Worm (Caenorhabditis elegans) whole organism, L2 larva: ENCODE measurements around the gene dhhc-9.

ENCODE experiments used
- C34F6.9 ChIP-seq: fragments of 150-350 bp; optimal IDR thresholded peaks from 2 replicates; lab custom pipeline; 2014; ENCODE audit warnings: missing biosample characterization, missing genetic modification characterization
- F13H6.1 ChIP-seq: sonication (generic microtip); optimal IDR thresholded peaks from 2 replicates; lab custom pipeline; 2016; ENCODE audit warnings: missing genetic modification characterization, missing compliant biosample characterization
- R02D3.7 ChIP-seq: fragments of 150-350 bp; optimal IDR thresholded peaks from 2 replicates; lab custom pipeline; 2014; ENCODE audit warnings: missing biosample characterization, missing genetic modification characterization
- Y55F3AM.14 ChIP-seq: fragments of 200-800 bp; sonication (Bioruptor generic); optimal IDR thresholded peaks from 2 replicates; lab custom pipeline; 2018; ENCODE audit warnings: mild to moderate bottlenecking, missing genetic modification characterization, missing compliant biosample characterization
- ZK546.5 ChIP-seq: sonication (generic microtip); optimal IDR thresholded peaks from 2 replicates; lab custom pipeline; 2017; ENCODE audit warnings: missing biosample characterization, missing genetic modification characterization
- alr-1 ChIP-seq: fragments of 150-350 bp; optimal IDR thresholded peaks from 2 replicates; lab custom pipeline; 2014; ENCODE audit warnings: missing biosample characterization, missing genetic modification characterization
- aly-2 ChIP-seq: fragments of 150-350 bp; optimal IDR thresholded peaks from 2 replicates; lab custom pipeline; 2014; ENCODE audit warnings: missing biosample characterization, missing genetic modification characterization
- ama-1 ChIP-seq: fragments of 150-350 bp; optimal IDR thresholded peaks from 2 replicates; lab custom pipeline; 2018; ENCODE audit warnings: inconsistent platforms
- blmp-1 ChIP-seq: sonication (generic microtip); optimal IDR thresholded peaks from 2 replicates; lab custom pipeline; 2017; ENCODE audit warnings: missing genetic modification characterization, mild to moderate bottlenecking, missing compliant biosample characterization, antibody characterized with exemption, moderate library complexity; ENCODE audit not compliant: insufficient read depth
- ceh-16 ChIP-seq: fragments of 150-350 bp; optimal IDR thresholded peaks from 2 replicates; lab custom pipeline; 2014; ENCODE audit warnings: missing biosample characterization, missing genetic modification characterization
- ceh-82 ChIP-seq: fragments of 150-350 bp; optimal IDR thresholded peaks from 2 replicates; lab custom pipeline; 2014; ENCODE audit warnings: missing biosample characterization, missing genetic modification characterization
- crh-2 ChIP-seq: sonication (generic microtip); optimal IDR thresholded peaks from 2 replicates; lab custom pipeline; 2017; ENCODE audit warnings: missing biosample characterization, missing genetic modification characterization
- dmd-4 ChIP-seq: sonication (generic microtip); optimal IDR thresholded peaks from 2 replicates; lab custom pipeline; 2017; ENCODE audit warnings: missing biosample characterization, missing genetic modification characterization
- egl-27 ChIP-seq: sonication (generic microtip); optimal IDR thresholded peaks from 3 replicates; lab custom pipeline; 2017; ENCODE audit warnings: missing biosample characterization, missing genetic modification reagents, missing genetic modification characterization
- elt-1 ChIP-seq: fragments of 150-350 bp; optimal IDR thresholded peaks from 2 replicates; lab custom pipeline; 2014; ENCODE audit warnings: missing biosample characterization, missing genetic modification characterization
- elt-3 ChIP-seq: sonication (generic microtip); optimal IDR thresholded peaks from 2 replicates; lab custom pipeline; 2017; ENCODE audit warnings: missing biosample characterization, missing genetic modification characterization
- fos-1 ChIP-seq: fragments of 150-350 bp; optimal IDR thresholded peaks from 2 replicates; lab custom pipeline; 2014; ENCODE audit warnings: missing biosample characterization, missing genetic modification characterization
- gmeb-1 ChIP-seq: fragments of 150-350 bp; optimal IDR thresholded peaks from 2 replicates; lab custom pipeline; 2014; ENCODE audit warnings: missing biosample characterization, missing genetic modification characterization
- lin-11 ChIP-seq: fragments of 150-350 bp; sonication (generic microtip); optimal IDR thresholded peaks from 2 replicates; lab custom pipeline; 2014; ENCODE audit warnings: missing biosample characterization, missing genetic modification characterization, inconsistent platforms, mixed read lengths
- lin-13 ChIP-seq: fragments of 150-350 bp; optimal IDR thresholded peaks from 2 replicates; lab custom pipeline; 2014; ENCODE audit warnings: missing biosample characterization, missing genetic modification reagents, missing genetic modification characterization
- lin-39 ChIP-seq: fragments of 150-350 bp; optimal IDR thresholded peaks from 2 replicates; lab custom pipeline; 2014; ENCODE audit warnings: missing biosample characterization, missing genetic modification reagents, missing genetic modification characterization
- lsy-2 ChIP-seq, 2 experiments: fragments of 150-350 bp in 1 of 2; sonication (generic microtip) in 1 of 2; optimal IDR thresholded peaks; 2 replicates each; lab custom pipeline; 2014 to 2017; ENCODE audit warnings: missing biosample characterization in 2 of 2, missing genetic modification characterization in 2 of 2
- mab-5 ChIP-seq: fragments of 150-350 bp; optimal IDR thresholded peaks from 2 replicates; lab custom pipeline; 2014; ENCODE audit warnings: missing biosample characterization, missing genetic modification characterization
- mbf-1 ChIP-seq: sonication (generic microtip); optimal IDR thresholded peaks from 2 replicates; lab custom pipeline; 2017; ENCODE audit warnings: missing biosample characterization, missing genetic modification characterization
- mdl-1 ChIP-seq, 2 experiments: fragments of 150-350 bp in 1 of 2; sonication (generic microtip) in 1 of 2; optimal IDR thresholded peaks; 2 replicates each; lab custom pipeline; 2017; ENCODE audit warnings: missing biosample characterization in 2 of 2, missing genetic modification characterization in 2 of 2
- nhr-10 ChIP-seq: sonication (generic microtip); optimal IDR thresholded peaks from 2 replicates; lab custom pipeline; 2017; ENCODE audit warnings: missing biosample characterization, missing genetic modification characterization
- nhr-11 ChIP-seq: fragments of 150-350 bp; optimal IDR thresholded peaks from 2 replicates; lab custom pipeline; 2014; ENCODE audit warnings: missing biosample characterization, missing genetic modification characterization
- nhr-12 ChIP-seq: fragments of 150-350 bp; optimal IDR thresholded peaks from 2 replicates; lab custom pipeline; 2014; ENCODE audit warnings: missing biosample characterization, missing genetic modification characterization
- nhr-129 ChIP-seq: fragments of 150-350 bp; optimal IDR thresholded peaks from 2 replicates; lab custom pipeline; 2014; ENCODE audit warnings: missing biosample characterization, missing genetic modification characterization
- nhr-21 ChIP-seq: fragments of 150-350 bp; optimal IDR thresholded peaks from 2 replicates; lab custom pipeline; 2014; ENCODE audit warnings: missing biosample characterization, missing genetic modification characterization
- nhr-23 ChIP-seq: fragments of 150-350 bp; optimal IDR thresholded peaks from 2 replicates; lab custom pipeline; 2014; ENCODE audit warnings: missing biosample characterization, missing genetic modification reagents, missing genetic modification characterization
- nhr-237 ChIP-seq: fragments of 150-350 bp; optimal IDR thresholded peaks from 2 replicates; lab custom pipeline; 2014; ENCODE audit warnings: missing biosample characterization, missing genetic modification characterization
- nhr-25 ChIP-seq: fragments of 150-350 bp; sonication (generic microtip); optimal IDR thresholded peaks from 3 replicates; lab custom pipeline; 2014; ENCODE audit warnings: missing biosample characterization, missing genetic modification characterization
- nhr-6 ChIP-seq: fragments of 150-350 bp; optimal IDR thresholded peaks from 2 replicates; lab custom pipeline; 2014; ENCODE audit warnings: missing biosample characterization, missing genetic modification characterization
- nhr-77 ChIP-seq: fragments of 150-350 bp; optimal IDR thresholded peaks from 2 replicates; lab custom pipeline; 2014; ENCODE audit warnings: missing biosample characterization, missing genetic modification characterization
- peb-1 ChIP-seq: fragments of 150-350 bp; optimal IDR thresholded peaks from 2 replicates; lab custom pipeline; 2014; ENCODE audit warnings: missing biosample characterization, missing genetic modification characterization
- sem-4 ChIP-seq: fragments of 150-350 bp; optimal IDR thresholded peaks from 2 replicates; lab custom pipeline; 2014; ENCODE audit warnings: missing biosample characterization, missing genetic modification reagents, missing genetic modification characterization
- skn-1 ChIP-seq: sonication (generic microtip); optimal IDR thresholded peaks from 2 replicates; lab custom pipeline; 2017; ENCODE audit warnings: missing biosample characterization, missing genetic modification characterization
- sma-3 ChIP-seq: sonication (generic microtip); optimal IDR thresholded peaks from 2 replicates; lab custom pipeline; 2016; ENCODE audit warnings: missing genetic modification reagents, missing genetic modification characterization, missing compliant biosample characterization
- sma-9 ChIP-seq, 2 experiments: fragments of 150-350 bp in 1 of 2; sonication (generic microtip) in 1 of 2; optimal IDR thresholded peaks; 2 replicates each; lab custom pipeline; 2014 to 2016; ENCODE audit warnings: missing genetic modification characterization in 2 of 2, mild to moderate bottlenecking in 1 of 2, missing biosample characterization in 1 of 2, missing compliant biosample characterization in 1 of 2, missing genetic modification reagents in 1 of 2, moderate library complexity in 1 of 2
- snpc-4 ChIP-seq: fragments of 150-350 bp; optimal IDR thresholded peaks from 2 replicates; lab custom pipeline; 2014; ENCODE audit warnings: missing biosample characterization, missing genetic modification characterization
- unc-39 ChIP-seq: fragments of 150-350 bp; optimal IDR thresholded peaks from 2 replicates; lab custom pipeline; 2014; ENCODE audit warnings: missing biosample characterization, missing genetic modification characterization
- unc-55 ChIP-seq: fragments of 150-350 bp; sonication (generic microtip); optimal IDR thresholded peaks from 3 replicates; lab custom pipeline; 2014; ENCODE audit warnings: missing biosample characterization, missing genetic modification reagents, missing genetic modification characterization
- unc-62 ChIP-seq: fragments of 150-350 bp; optimal IDR thresholded peaks from 2 replicates; lab custom pipeline; 2014; ENCODE audit warnings: missing biosample characterization, missing genetic modification reagents, missing genetic modification characterization
- zag-1 ChIP-seq: fragments of 150-350 bp; optimal IDR thresholded peaks from 2 replicates; lab custom pipeline; 2014; ENCODE audit warnings: missing biosample characterization, missing genetic modification characterization
- ztf-1 ChIP-seq: fragments of 200-800 bp; sonication (Bioruptor generic); conservative IDR thresholded peaks from 2 replicates; pipeline ENCODE4 v1.3.6; 2022; ENCODE audit warnings: missing genetic modification characterization, missing compliant biosample characterization
- ztf-11 ChIP-seq: sonication (generic microtip); optimal IDR thresholded peaks from 2 replicates; lab custom pipeline; 2017; ENCODE audit warnings: missing biosample characterization, missing genetic modification characterization
- ztf-4 ChIP-seq: fragments of 150-350 bp; optimal IDR thresholded peaks from 2 replicates; lab custom pipeline; 2014; ENCODE audit warnings: missing biosample characterization, missing genetic modification characterization

dhhc-9 gene

ce11 chrX:2432459-2432858, 30.6 kb upstream of the dhhc-9 start:
- TF ChIP-seq ceh-82 = no peak
- TF ChIP-seq F13H6.1 (tag; lab: Kevin White, UChicago) = peak; percentile 78
- peak; percentile 93 for TF ChIP-seq fos-1 (tag; lab: Kevin White, UChicago)
- TF ChIP-seq nhr-25 (tag; lab: Kevin White, UChicago) = peak; percentile 30
- no peak for TF ChIP-seq lin-13 (GFP tag; lab: Kevin White, UChicago)
- no peak for TF ChIP-seq nhr-12 (tag; lab: Kevin White, UChicago)
- no peak for TF ChIP-seq mdl-1 (tag; optimal IDR thresholded peaks at IDR 0.05; lab: Kevin White, UChicago)
- peak; percentile 59 for TF ChIP-seq C34F6.9 (tag; lab: Kevin White, UChicago)
- no peak for TF ChIP-seq nhr-237 (tag; lab: Kevin White, UChicago)
- no peak for TF ChIP-seq skn-1 (tag; lab: Kevin White, UChicago)
- peak; percentile 7 for TF ChIP-seq ceh-16 (tag; lab: Kevin White, UChicago)
- peak; percentile 38 for TF ChIP-seq nhr-21
- TF ChIP-seq nhr-129 (tag; lab: Kevin White, UChicago) = peak; percentile 80
- TF ChIP-seq lin-39 (tag; lab: Kevin White, UChicago) = no peak
- no peak for TF ChIP-seq dmd-4 (tag; lab: Kevin White, UChicago)
- TF ChIP-seq crh-2 (tag; lab: Kevin White, UChicago) = peak; percentile 40
- no peak for TF ChIP-seq R02D3.7 (tag; lab: Kevin White, UChicago)
- peak; percentile 30 for TF ChIP-seq sem-4 (tag; lab: Kevin White, UChicago)
- no peak for TF ChIP-seq nhr-10 (tag; lab: Kevin White, UChicago)
- TF ChIP-seq elt-1 = no peak
- no peak for TF ChIP-seq ztf-4 (tag; lab: Kevin White, UChicago)
- no peak for TF ChIP-seq ztf-1 (GFP tag; lab: Robert Waterston, UW)
- TF ChIP-seq unc-62 (GFP tag; lab: Kevin White, UChicago) = no peak
- no peak for TF ChIP-seq aly-2 (tag; lab: Kevin White, UChicago)
- no peak for TF ChIP-seq peb-1
- no peak for TF ChIP-seq nhr-77 (tag; lab: Kevin White, UChicago)
- no peak for TF ChIP-seq ama-1
- TF ChIP-seq elt-3 (tag; lab: Kevin White, UChicago) = no peak
- TF ChIP-seq sma-3 = peak; percentile 25
- TF ChIP-seq lsy-2 (tag; optimal IDR thresholded peaks at IDR 0.05; lab: Kevin White, UChicago) = peak; percentile 9 to 44
- peak; percentile 36 for TF ChIP-seq blmp-1 (tag; lab: Kevin White, UChicago)
- no peak for TF ChIP-seq mbf-1 (tag; lab: Kevin White, UChicago)
- TF ChIP-seq lin-11 (tag; lab: Kevin White, UChicago) = no peak
- peak; percentile 9 for TF ChIP-seq nhr-6 (tag; lab: Kevin White, UChicago)
- no peak for TF ChIP-seq alr-1 (tag; lab: Kevin White, UChicago)
- TF ChIP-seq zag-1 (tag; lab: Kevin White, UChicago) = no peak
- peak; percentile 19 for TF ChIP-seq egl-27 (tag; lab: Kevin White, UChicago)
- no peak for TF ChIP-seq Y55F3AM.14 (GFP tag; lab: Kevin White, UChicago)
- TF ChIP-seq snpc-4 = no peak
- no peak for TF ChIP-seq ztf-11 (tag; lab: Kevin White, UChicago)
- no peak for TF ChIP-seq mab-5 (tag; lab: Kevin White, UChicago)
- TF ChIP-seq ZK546.5 = no peak
- TF ChIP-seq unc-39 = no peak
- TF ChIP-seq unc-55 (GFP tag; lab: Kevin White, UChicago) = peak; percentile 41
- TF ChIP-seq gmeb-1 (tag; lab: Kevin White, UChicago) = no peak
- peak; percentile 14 for TF ChIP-seq sma-9 (GFP tag; optimal IDR thresholded peaks at IDR 0.05; lab: Kevin White, UChicago)
- TF ChIP-seq sma-9 (tag; optimal IDR thresholded peaks at IDR 0.05; lab: Kevin White, UChicago) = no peak
- no peak for TF ChIP-seq nhr-23 (tag; lab: Kevin White, UChicago)
- TF ChIP-seq nhr-11 (tag; lab: Kevin White, UChicago) = no peak
